Fruit fly (Drosophila melanogaster) whole organism, embryonic: ENCODE measurements around the gene Ccdc58.

ENCODE experiments used
- Bgb ChIP-seq: fragments of 200-800 bp; sonication (Bioruptor generic); IDR thresholded peaks from 2 replicates; pipeline ENCODE4 v1.3.6; 2022; ENCODE audit warnings: missing biosample characterization, missing genetic modification characterization; ENCODE audit not compliant: partially characterized antibody
- CG1024 ChIP-seq: fragments of 200-800 bp; sonication (Bioruptor generic); IDR thresholded peaks from 2 replicates; pipeline ENCODE4 v1.3.6; 2022; ENCODE audit warnings: missing biosample characterization, missing genetic modification characterization
- CG12155 ChIP-seq: fragments of 200-800 bp; sonication (Bioruptor generic); optimal IDR thresholded peaks from 3 replicates; lab custom pipeline; 2016; ENCODE audit warnings: missing biosample characterization, missing genetic modification characterization
- CG12391 ChIP-seq: fragments of 200-800 bp; sonication (Bioruptor generic); optimal IDR thresholded peaks from 3 replicates; lab custom pipeline; 2018; ENCODE audit warnings: missing biosample characterization, mild to moderate bottlenecking, missing genetic modification characterization, moderate library complexity
- CG12659 ChIP-seq: fragments of 200-800 bp; sonication (Bioruptor generic); optimal IDR thresholded peaks from 3 replicates; lab custom pipeline; 2017; ENCODE audit warnings: mild to moderate bottlenecking, missing biosample characterization, missing genetic modification reagents, missing genetic modification characterization
- CG15479 ChIP-seq: fragments of 200-800 bp; sonication (Bioruptor generic); optimal IDR thresholded peaks from 3 replicates; lab custom pipeline; 2019; ENCODE audit warnings: missing biosample characterization, mild to moderate bottlenecking, missing genetic modification characterization, moderate library complexity
- CG1602 ChIP-seq: fragments of 200-800 bp; sonication (Bioruptor generic); optimal IDR thresholded peaks from 3 replicates; lab custom pipeline; 2016; ENCODE audit warnings: missing biosample characterization, missing genetic modification characterization
- CG17186 ChIP-seq: fragments of 200-800 bp; sonication (Bioruptor generic); optimal IDR thresholded peaks from 3 replicates; lab custom pipeline; 2017; ENCODE audit warnings: missing biosample characterization, missing genetic modification reagents, missing genetic modification characterization
- CG17829 ChIP-seq: fragments of 200-800 bp; optimal IDR thresholded peaks from 2 replicates; lab custom pipeline; 2019; ENCODE audit warnings: missing biosample characterization, mild to moderate bottlenecking, missing genetic modification characterization, moderate library complexity
- CG1792 ChIP-seq: fragments of 200-800 bp; sonication (Bioruptor generic); optimal IDR thresholded peaks from 2 replicates; lab custom pipeline; 2016; ENCODE audit warnings: missing biosample characterization, missing genetic modification characterization
- CG2129 ChIP-seq: fragments of 200-800 bp; sonication (Bioruptor generic); IDR thresholded peaks from 2 replicates; pipeline ENCODE4 v1.3.6; 2022; ENCODE audit warnings: missing biosample characterization, missing genetic modification characterization; ENCODE audit not compliant: partially characterized antibody
- CG30020 ChIP-seq: fragments of 200-800 bp; optimal IDR thresholded peaks from 2 replicates; lab custom pipeline; 2019; ENCODE audit warnings: missing biosample characterization, mild to moderate bottlenecking, missing genetic modification characterization, moderate library complexity
- CG34224 ChIP-seq: fragments of 200-800 bp; sonication (Bioruptor generic); IDR thresholded peaks from 3 replicates; pipeline ENCODE4 v1.3.6; 2022; ENCODE audit warnings: missing biosample characterization, missing genetic modification characterization; ENCODE audit not compliant: partially characterized antibody
- CG34422 ChIP-seq: fragments of 200-800 bp; sonication (Bioruptor generic); IDR thresholded peaks from 3 replicates; pipeline ENCODE4 v1.3.6; 2022; ENCODE audit warnings: missing biosample characterization, missing genetic modification characterization
- CG6791 ChIP-seq: fragments of 200-800 bp; sonication (Bioruptor generic); IDR thresholded peaks from 3 replicates; pipeline ENCODE4 v1.3.6; 2022; ENCODE audit warnings: missing biosample characterization, missing genetic modification characterization; ENCODE audit not compliant: partially characterized antibody
- CG7556 ChIP-seq: fragments of 200-800 bp; sonication (Bioruptor generic); optimal IDR thresholded peaks from 2 replicates; lab custom pipeline; 2017; ENCODE audit warnings: missing biosample characterization, mild to moderate bottlenecking, missing genetic modification characterization
- CG8359 ChIP-seq: fragments of 200-800 bp; sonication (Bioruptor generic); optimal IDR thresholded peaks from 2 replicates; lab custom pipeline; 2017; ENCODE audit warnings: missing biosample characterization, mild to moderate bottlenecking, missing genetic modification characterization, borderline replicate concordance
- CTCF ChIP-seq: fragments of 200-800 bp; sonication (Bioruptor generic); optimal IDR thresholded peaks from 2 replicates; lab custom pipeline; 2017; ENCODE audit warnings: missing biosample characterization, mild to moderate bottlenecking, missing genetic modification characterization, moderate library complexity
- D ChIP-seq, 2 experiments: fragments of 200-800 bp in 1 of 2; fragments of >200 bp in 1 of 2; sonication (Bioruptor generic) in 1 of 2; optimal IDR thresholded peaks; 2 replicates in 1 of 2; 3 replicates in 1 of 2; lab custom pipeline; 2017; ENCODE audit warnings: mild to moderate bottlenecking in 1 of 2, missing biosample characterization in 1 of 2, missing genetic modification characterization in 1 of 2, missing genetic modification reagents in 1 of 2
- Eip74EF ChIP-seq, 2 experiments: fragments of 200-800 bp in 1 of 2; fragments of >200 bp in 1 of 2; sonication (Bioruptor generic) in 1 of 2; optimal IDR thresholded peaks; 2 replicates each; lab custom pipeline; 2017 to 2019; ENCODE audit warnings: missing biosample characterization in 2 of 2, missing genetic modification characterization in 2 of 2, mild to moderate bottlenecking in 1 of 2, moderate library complexity in 1 of 2
- Elba2 ChIP-seq: fragments of 200-800 bp; sonication (Bioruptor generic); optimal IDR thresholded peaks from 3 replicates; lab custom pipeline; 2016; ENCODE audit warnings: missing biosample characterization, missing genetic modification characterization
- HLH4C ChIP-seq: fragments of 200-800 bp; sonication (Bioruptor generic); IDR thresholded peaks from 3 replicates; pipeline ENCODE4 v1.3.6; 2022; ENCODE audit warnings: missing biosample characterization, missing genetic modification characterization; ENCODE audit not compliant: partially characterized antibody
- MESR4 ChIP-seq: fragments of 200-800 bp; sonication (Bioruptor generic); optimal IDR thresholded peaks from 2 replicates; lab custom pipeline; 2018; ENCODE audit warnings: missing biosample characterization, mild to moderate bottlenecking, missing genetic modification characterization, moderate library complexity
- MTF-1 ChIP-seq: fragments of 200-800 bp; sonication (Bioruptor generic); optimal IDR thresholded peaks from 2 replicates; lab custom pipeline; 2018; ENCODE audit warnings: missing biosample characterization, mild to moderate bottlenecking, missing genetic modification characterization, borderline replicate concordance
- Mes4 ChIP-seq: fragments of 200-800 bp; sonication (Bioruptor generic); optimal IDR thresholded peaks from 2 replicates; lab custom pipeline; 2016; ENCODE audit warnings: missing biosample characterization, missing genetic modification characterization
- Ptx1 ChIP-seq: fragments of 200-800 bp; sonication (Bioruptor generic); IDR thresholded peaks from 2 replicates; pipeline ENCODE4 v1.3.6; 2022; ENCODE audit warnings: missing biosample characterization, missing genetic modification characterization
- Scr ChIP-seq: fragments of 200-800 bp; sonication (Bioruptor generic); IDR thresholded peaks from 2 replicates; pipeline ENCODE4 v1.3.6; 2022; ENCODE audit warnings: missing biosample characterization, missing genetic modification characterization; ENCODE audit not compliant: partially characterized antibody
- Sin3A ChIP-seq: fragments of >200 bp; optimal IDR thresholded peaks from 2 replicates; lab custom pipeline; 2018
- Sox100B ChIP-seq: fragments of 200-800 bp; sonication (Bioruptor generic); optimal IDR thresholded peaks from 3 replicates; lab custom pipeline; 2018; ENCODE audit warnings: missing biosample characterization, mild to moderate bottlenecking, missing genetic modification characterization
- Sry-δ ChIP-seq: fragments of 200-800 bp; sonication (Bioruptor generic); optimal IDR thresholded peaks from 2 replicates; lab custom pipeline; 2016; ENCODE audit warnings: missing biosample characterization, missing genetic modification characterization
- Ssrp ChIP-seq: fragments of 200-800 bp; sonication (Bioruptor generic); optimal IDR thresholded peaks from 2 replicates; lab custom pipeline; 2018; ENCODE audit warnings: missing biosample characterization, mild to moderate bottlenecking, missing genetic modification characterization, moderate library complexity
- amos ChIP-seq: fragments of 200-800 bp; sonication (Bioruptor generic); IDR thresholded peaks from 2 replicates; pipeline ENCODE4 v1.3.6; 2022; ENCODE audit warnings: missing biosample characterization, missing genetic modification characterization; ENCODE audit not compliant: partially characterized antibody
- cas ChIP-seq: fragments of 200-800 bp; sonication (Bioruptor generic); IDR thresholded peaks from 2 replicates; pipeline ENCODE4 v1.3.6; 2022; ENCODE audit warnings: missing biosample characterization, missing genetic modification characterization
- ci ChIP-seq: fragments of 200-800 bp; sonication (Bioruptor generic); IDR thresholded peaks from 3 replicates; pipeline ENCODE4 v1.3.6; 2022; ENCODE audit warnings: missing biosample characterization, missing genetic modification characterization
- crp ChIP-seq, 2 experiments: fragments of 200-800 bp; sonication (Bioruptor generic); optimal IDR thresholded peaks; 2 replicates in 1 of 2; 3 replicates in 1 of 2; lab custom pipeline; 2017; ENCODE audit warnings: missing biosample characterization in 2 of 2, missing genetic modification characterization in 2 of 2, mild to moderate bottlenecking in 1 of 2, moderate library complexity in 1 of 2
- hb ChIP-seq: fragments of 200-800 bp; sonication (Bioruptor generic); IDR thresholded peaks from 3 replicates; pipeline ENCODE4 v1.3.6; 2022; ENCODE audit warnings: missing biosample characterization, missing genetic modification characterization; ENCODE audit not compliant: partially characterized antibody
- inv ChIP-seq: fragments of 200-800 bp; sonication (Bioruptor generic); IDR thresholded peaks from 2 replicates; pipeline ENCODE4 v1.3.6; 2022; ENCODE audit warnings: missing biosample characterization, missing genetic modification characterization; ENCODE audit not compliant: partially characterized antibody
- knrl ChIP-seq: fragments of 200-800 bp; sonication (Bioruptor generic); IDR thresholded peaks from 3 replicates; pipeline ENCODE4 v1.3.6; 2022; ENCODE audit warnings: missing biosample characterization, missing genetic modification characterization; ENCODE audit not compliant: partially characterized antibody
- pzg ChIP-seq: fragments of 200-800 bp; sonication (Bioruptor generic); optimal IDR thresholded peaks from 3 replicates; lab custom pipeline; 2018; ENCODE audit warnings: missing biosample characterization, mild to moderate bottlenecking, missing genetic modification characterization, moderate library complexity
- stwl ChIP-seq: fragments of 200-800 bp; sonication (Bioruptor generic); optimal IDR thresholded peaks from 3 replicates; lab custom pipeline; 2018; ENCODE audit warnings: missing biosample characterization, mild to moderate bottlenecking, missing genetic modification characterization, moderate library complexity
- sug ChIP-seq: fragments of 200-800 bp; optimal IDR thresholded peaks from 2 replicates; lab custom pipeline; 2019; ENCODE audit warnings: missing biosample characterization, mild to moderate bottlenecking, missing genetic modification characterization, moderate library complexity
- tap ChIP-seq: fragments of 200-800 bp; optimal IDR thresholded peaks from 3 replicates; lab custom pipeline; 2019; ENCODE audit warnings: missing biosample characterization, mild to moderate bottlenecking, missing genetic modification characterization, moderate library complexity
- trem ChIP-seq: fragments of 200-800 bp; optimal IDR thresholded peaks from 3 replicates; lab custom pipeline; 2019; ENCODE audit warnings: missing biosample characterization, mild to moderate bottlenecking, missing genetic modification characterization, moderate library complexity
- unc-4 ChIP-seq: fragments of 200-800 bp; sonication (Bioruptor generic); IDR thresholded peaks from 2 replicates; pipeline ENCODE4 v1.3.6; 2022; ENCODE audit warnings: missing biosample characterization, missing genetic modification characterization; ENCODE audit not compliant: partially characterized antibody
- vnd ChIP-seq: fragments of 200-800 bp; sonication (Bioruptor generic); IDR thresholded peaks from 3 replicates; pipeline ENCODE4 v1.3.6; 2022; ENCODE audit warnings: missing biosample characterization, missing genetic modification characterization; ENCODE audit not compliant: partially characterized antibody
- vvl ChIP-seq: fragments of 200-800 bp; sonication (Bioruptor generic); IDR thresholded peaks from 2 replicates; pipeline ENCODE4 v1.3.6; 2022; ENCODE audit warnings: missing biosample characterization, missing genetic modification characterization
- wek ChIP-seq: fragments of 200-800 bp; sonication (Bioruptor generic); optimal IDR thresholded peaks from 3 replicates; lab custom pipeline; 2018; ENCODE audit warnings: missing biosample characterization, mild to moderate bottlenecking, missing genetic modification characterization, moderate library complexity
- zen2 ChIP-seq: fragments of 200-800 bp; sonication (Bioruptor generic); IDR thresholded peaks from 3 replicates; pipeline ENCODE4 v1.3.6; 2022; ENCODE audit warnings: missing biosample characterization, missing genetic modification characterization; ENCODE audit not compliant: partially characterized antibody

The Ccdc58 gene

dm6 chr3L:19807103-19807502, 2.1 kb downstream of the Ccdc58 start, which contains the start of the genes CG14104 and Kap-alpha1 (continued):
- TF ChIP-seq hb: peak; percentile 49; the same call in 1 of the 3 replicates
- peak; percentile 43 for TF ChIP-seq D (optimal IDR thresholded peaks at IDR 0.05; lab: Kevin White, UChicago)
- TF ChIP-seq D (GFP tag; optimal IDR thresholded peaks at IDR 0.05; lab: Kevin White, UChicago): no peak
- TF ChIP-seq knrl (GFP tag; lab: Robert Waterston, UW): peak; percentile 71
- TF ChIP-seq trem (tag; lab: Kevin White, UChicago): peak; percentile 52
- no peak for TF ChIP-seq Ptx1 (GFP tag; lab: Robert Waterston, UW)
- peak; percentile 40 for TF ChIP-seq CG30020 (tag; lab: Kevin White, UChicago)
- peak; percentile 63; the same call in 1 of the 3 replicates for TF ChIP-seq zen2 (GFP tag; lab: Robert Waterston, UW)
- TF ChIP-seq CG2129: peak; percentile 21; the same call in 1 of the 2 replicates
- peak; percentile 62 for TF ChIP-seq vnd (GFP tag; lab: Robert Waterston, UW)
- 0 out of 2 replicates have a peak, but pooled peaks have one; percentile 20 for TF ChIP-seq vvl (GFP tag; lab: Robert Waterston, UW)
- peak; percentile 71 for TF ChIP-seq Scr (GFP tag; lab: Robert Waterston, UW)
- peak; percentile 45; the same call in 1 of the 3 replicates for TF ChIP-seq CG34422 (GFP tag; lab: Robert Waterston, UW)
- TF ChIP-seq Sox100B (GFP tag; lab: Kevin White, UChicago): no peak
- no peak for TF ChIP-seq MTF-1 (GFP tag; lab: Kevin White, UChicago)
- peak; percentile 20 for TF ChIP-seq Sin3A
- TF ChIP-seq CG15479 (GFP tag; lab: Kevin White, UChicago): peak; percentile 61
- TF ChIP-seq CG7556 (GFP tag; lab: Kevin White, UChicago): no peak
- peak; percentile 73 for TF ChIP-seq CG6791 (GFP tag; lab: Robert Waterston, UW)
- TF ChIP-seq Ssrp (tag; lab: Kevin White, UChicago): no peak
- peak; percentile 100 for TF ChIP-seq Elba2
- 0 out of 2 replicates have a peak, but pooled peaks have one; percentile 8 for TF ChIP-seq cas (GFP tag; lab: Robert Waterston, UW)
- no peak for TF ChIP-seq CG8359 (GFP tag; lab: Kevin White, UChicago)
- TF ChIP-seq CG1024: no peak
- peak; percentile 46; the same call in 1 of the 2 replicates for TF ChIP-seq inv (GFP tag; lab: Robert Waterston, UW)
- TF ChIP-seq CG34224 (GFP tag; lab: Robert Waterston, UW): peak; percentile 59
- TF ChIP-seq Sry-δ: peak; percentile 64
- no peak for TF ChIP-seq Mes4 (GFP tag; lab: Kevin White, UChicago)
- peak; percentile 42 for TF ChIP-seq CG12659
- TF ChIP-seq MESR4 (GFP tag; lab: Kevin White, UChicago): peak; percentile 96
- peak; percentile 9 for TF ChIP-seq CG12155 (GFP tag; lab: Kevin White, UChicago)
- peak; percentile 70 for TF ChIP-seq unc-4
- TF ChIP-seq CG1792 (GFP tag; lab: Kevin White, UChicago): no peak
- TF ChIP-seq crp (GFP tag; optimal IDR thresholded peaks at IDR 0.05; lab: Kevin White, UChicago): peak in 1 of 2 experiments; percentile 86
- TF ChIP-seq sug: peak; percentile 30
- TF ChIP-seq amos (GFP tag; lab: Robert Waterston, UW): peak; percentile 61
- TF ChIP-seq CG12391 (tag; lab: Kevin White, UChicago): no peak
- TF ChIP-seq CG17829 (tag; lab: Kevin White, UChicago): peak; percentile 10
- TF ChIP-seq CG1602 (GFP tag; lab: Kevin White, UChicago): no peak
- TF ChIP-seq Eip74EF (GFP tag; optimal IDR thresholded peaks at IDR 0.05; lab: Kevin White, UChicago): no peak
- TF ChIP-seq stwl (tag; lab: Kevin White, UChicago): peak; percentile 56
- TF ChIP-seq HLH4C (GFP tag; lab: Robert Waterston, UW): peak; percentile 77
- TF ChIP-seq tap (tag; lab: Kevin White, UChicago): no peak
- no peak for TF ChIP-seq wek (GFP tag; lab: Kevin White, UChicago)
- no peak for TF ChIP-seq CTCF (GFP tag; lab: Kevin White, UChicago)
- no peak for TF ChIP-seq ci (GFP tag; lab: Robert Waterston, UW)
- peak; percentile 30 for TF ChIP-seq CG17186 (GFP tag; lab: Kevin White, UChicago)
- peak; percentile 55 for TF ChIP-seq pzg (GFP tag; lab: Kevin White, UChicago)
- peak; percentile 65; the same call in 1 of the 2 replicates for TF ChIP-seq Bgb (GFP tag; lab: Robert Waterston, UW)
